Worm (Caenorhabditis elegans) whole organism, L4 larva: ENCODE data around the gene acdh-11.

Experiments
- F10B5.3 ChIP-seq: sonication (generic microtip); optimal IDR thresholded peaks from 2 replicates; lab custom pipeline; 2016; ENCODE audit warnings: mild to moderate bottlenecking, missing genetic modification characterization, missing compliant biosample characterization
- F37D6.2 ChIP-seq: sonication (generic microtip); optimal IDR thresholded peaks from 2 replicates; lab custom pipeline; 2016; ENCODE audit warnings: mild to moderate bottlenecking, missing genetic modification characterization, missing compliant biosample characterization
- R02D3.7 ChIP-seq: fragments of 150-350 bp; sonication (generic microtip); optimal IDR thresholded peaks from 3 replicates; lab custom pipeline; 2014; ENCODE audit warnings: missing biosample characterization, missing genetic modification characterization
- T20F7.1 ChIP-seq: fragments of 200-800 bp; sonication (Bioruptor generic); optimal IDR thresholded peaks from 2 replicates; lab custom pipeline; 2018; ENCODE audit warnings: mild to moderate bottlenecking, missing genetic modification characterization, missing compliant biosample characterization
- Y105C5A.15 ChIP-seq: fragments of 200-800 bp; sonication (Bioruptor generic); IDR thresholded peaks from 2 replicates; pipeline ENCODE4 v1.3.6; 2022; ENCODE audit warnings: missing genetic modification characterization, missing compliant biosample characterization
- Y48G9A.11 ChIP-seq: fragments of 200-800 bp; sonication (Bioruptor generic); IDR thresholded peaks from 2 replicates; pipeline ENCODE4 v1.3.6; 2022; ENCODE audit warnings: missing genetic modification reagents, missing genetic modification characterization, missing compliant biosample characterization
- Y75B8A.6 ChIP-seq: fragments of 200-800 bp; sonication (Bioruptor generic); IDR thresholded peaks from 2 replicates; pipeline ENCODE4 v1.3.6; 2022; ENCODE audit warnings: missing genetic modification reagents, missing genetic modification characterization, missing compliant biosample characterization
- ZK337.2 ChIP-seq: fragments of 200-800 bp; sonication (Bioruptor generic); IDR thresholded peaks from 2 replicates; pipeline ENCODE4 v1.3.6; 2022; ENCODE audit warnings: missing genetic modification reagents, missing genetic modification characterization, missing compliant biosample characterization
- ZK546.5 ChIP-seq, 2 experiments: sonication (generic microtip); optimal IDR thresholded peaks; 2 replicates each; lab custom pipeline; 2017; ENCODE audit warnings: missing biosample characterization in 2 of 2, missing genetic modification characterization in 2 of 2
- aly-2 ChIP-seq: sonication (generic microtip); optimal IDR thresholded peaks from 2 replicates; lab custom pipeline; 2018; ENCODE audit warnings: missing biosample characterization, missing genetic modification characterization
- ceh-44 ChIP-seq: fragments of 200-800 bp; sonication (Bioruptor generic); IDR thresholded peaks from 2 replicates; pipeline ENCODE4 v1.3.6; 2022; ENCODE audit warnings: missing genetic modification reagents, missing genetic modification characterization, missing compliant biosample characterization
- ces-1 ChIP-seq: fragments of 150-350 bp; sonication (generic microtip); optimal IDR thresholded peaks from 4 replicates; lab custom pipeline; 2014; ENCODE audit warnings: missing biosample characterization, missing genetic modification reagents, missing genetic modification characterization
- cey-2 ChIP-seq: sonication (generic microtip); optimal IDR thresholded peaks from 3 replicates; lab custom pipeline; 2017; ENCODE audit warnings: missing genetic modification characterization, mild to moderate bottlenecking, missing compliant biosample characterization, antibody characterized with exemption, borderline replicate concordance; ENCODE audit not compliant: insufficient read depth
- daf-19 ChIP-seq: fragments of 200-800 bp; sonication (Bioruptor generic); conservative IDR thresholded peaks from 2 replicates; pipeline ENCODE4 v1.3.6; 2022; ENCODE audit warnings: missing genetic modification characterization, missing compliant biosample characterization
- dmd-6 ChIP-seq: fragments of 200-800 bp; sonication (Bioruptor generic); IDR thresholded peaks from 2 replicates; pipeline ENCODE4 v1.3.6; 2022; ENCODE audit warnings: missing genetic modification reagents, missing genetic modification characterization, missing compliant biosample characterization
- duxl-1 ChIP-seq: sonication (generic microtip); optimal IDR thresholded peaks from 2 replicates; lab custom pipeline; 2016; ENCODE audit warnings: mild to moderate bottlenecking, missing genetic modification characterization, moderate library complexity, missing compliant biosample characterization; ENCODE audit not compliant: poor library complexity
- egl-43 ChIP-seq: fragments of 200-800 bp; sonication (Bioruptor generic); IDR thresholded peaks from 2 replicates; pipeline ENCODE4 v1.3.6; 2022; ENCODE audit warnings: missing genetic modification reagents, missing genetic modification characterization, missing compliant biosample characterization
- hif-1 ChIP-seq, 2 experiments: sonication (generic microtip); optimal IDR thresholded peaks; 2 replicates each; lab custom pipeline; 2016 to 2017; ENCODE audit warnings: missing compliant biosample characterization in 2 of 2, missing genetic modification characterization in 2 of 2, missing genetic modification reagents in 2 of 2, missing genotype in 2 of 2, mild to moderate bottlenecking in 1 of 2
- hmg-1.1 ChIP-seq: fragments of 200-800 bp; sonication (Bioruptor generic); IDR thresholded peaks from 2 replicates; pipeline ENCODE4 v1.3.6; 2022; ENCODE audit warnings: missing genetic modification reagents, missing genetic modification characterization, missing compliant biosample characterization
- lim-7 ChIP-seq: fragments of 200-800 bp; sonication (Bioruptor generic); IDR thresholded peaks from 2 replicates; pipeline ENCODE4 v1.3.6; 2022; ENCODE audit warnings: missing genetic modification characterization, missing compliant biosample characterization
- lin-13 ChIP-seq: fragments of 150-350 bp; optimal IDR thresholded peaks from 2 replicates; lab custom pipeline; 2014; ENCODE audit warnings: missing biosample characterization, missing genetic modification reagents, missing genetic modification characterization
- lin-29 ChIP-seq: fragments of 200-800 bp; sonication (Bioruptor generic); IDR thresholded peaks from 2 replicates; pipeline ENCODE4 v1.3.6; 2022; ENCODE audit warnings: missing genetic modification reagents, missing genetic modification characterization, missing compliant biosample characterization
- lin-38 ChIP-seq: fragments of 200-800 bp; sonication (Bioruptor generic); IDR thresholded peaks from 2 replicates; pipeline ENCODE4 v1.3.6; 2022; ENCODE audit warnings: missing genetic modification reagents, missing genetic modification characterization, missing compliant biosample characterization
- lsy-2 ChIP-seq, 2 experiments: fragments of 150-350 bp in 1 of 2; sonication (generic microtip) in 1 of 2; optimal IDR thresholded peaks; 2 replicates each; lab custom pipeline; 2014 to 2017; ENCODE audit warnings: missing biosample characterization in 2 of 2, missing genetic modification characterization in 2 of 2
- mdt-29 ChIP-seq: fragments of 200-800 bp; sonication (Bioruptor generic); IDR thresholded peaks from 2 replicates; pipeline ENCODE4 v1.3.6; 2022; ENCODE audit warnings: missing genetic modification reagents, missing genetic modification characterization, missing compliant biosample characterization
- mep-1 ChIP-seq: fragments of 150-350 bp; sonication (generic microtip); optimal IDR thresholded peaks from 3 replicates; lab custom pipeline; 2014; ENCODE audit warnings: missing biosample characterization, missing genetic modification characterization
- mxl-3 ChIP-seq: fragments of 200-800 bp; sonication (Bioruptor generic); optimal IDR thresholded peaks from 2 replicates; lab custom pipeline; 2018; ENCODE audit warnings: mild to moderate bottlenecking, missing genetic modification characterization, missing compliant biosample characterization
- nhr-102 ChIP-seq: sonication (generic microtip); optimal IDR thresholded peaks from 2 replicates; lab custom pipeline; 2016; ENCODE audit warnings: mild to moderate bottlenecking, missing genetic modification characterization, moderate library complexity, missing compliant biosample characterization
- nhr-111 ChIP-seq: fragments of 200-800 bp; sonication (Bioruptor generic); optimal IDR thresholded peaks from 2 replicates; lab custom pipeline; 2018; ENCODE audit warnings: mild to moderate bottlenecking, missing genetic modification characterization, missing compliant biosample characterization
- nhr-237 ChIP-seq: sonication (generic microtip); optimal IDR thresholded peaks from 2 replicates; lab custom pipeline; 2017; ENCODE audit warnings: missing biosample characterization, missing genetic modification characterization
- nhr-28 ChIP-seq: fragments of 150-350 bp; optimal IDR thresholded peaks from 2 replicates; lab custom pipeline; 2014; ENCODE audit warnings: missing biosample characterization, missing genetic modification characterization
- nhr-42 ChIP-seq: fragments of 200-800 bp; sonication (Bioruptor generic); IDR thresholded peaks from 2 replicates; pipeline ENCODE4 v1.3.6; 2022; ENCODE audit warnings: missing genetic modification characterization, missing compliant biosample characterization
- pha-4 ChIP-seq, 2 experiments: fragments of 150-350 bp in 1 of 2; fragments of 200-800 bp in 1 of 2; sonication (Bioruptor generic) in 1 of 2; IDR thresholded peaks in 1 of 2; optimal IDR thresholded peaks in 1 of 2; 2 replicates each; pipeline versions ENCODE4 v1.3.6 to Lab custom; 2014 to 2022; ENCODE audit warnings: missing genetic modification characterization in 2 of 2, missing genetic modification reagents in 2 of 2, missing biosample characterization in 1 of 2, missing compliant biosample characterization in 1 of 2
- saeg-2 ChIP-seq: fragments of 200-800 bp; sonication (Bioruptor generic); IDR thresholded peaks from 2 replicates; pipeline ENCODE4 v1.3.6; 2022; ENCODE audit warnings: missing genetic modification reagents, missing genetic modification characterization, missing compliant biosample characterization
- sdz-12 ChIP-seq: fragments of 200-800 bp; sonication (Bioruptor generic); optimal IDR thresholded peaks from 2 replicates; lab custom pipeline; 2018; ENCODE audit warnings: mild to moderate bottlenecking, missing genetic modification characterization, missing compliant biosample characterization
- set-16 ChIP-seq: fragments of 200-800 bp; sonication (Bioruptor generic); IDR thresholded peaks from 2 replicates; pipeline ENCODE4 v1.3.6; 2022; ENCODE audit warnings: missing genetic modification reagents, missing genetic modification characterization, missing compliant biosample characterization
- snpc-4 ChIP-seq: fragments of 150-350 bp; optimal IDR thresholded peaks from 2 replicates; lab custom pipeline; 2014; ENCODE audit warnings: missing biosample characterization, missing genetic modification characterization
- spr-3 ChIP-seq: fragments of 200-800 bp; sonication (Bioruptor generic); optimal IDR thresholded peaks from 2 replicates; lab custom pipeline; 2018; ENCODE audit warnings: mild to moderate bottlenecking, missing genetic modification characterization, missing compliant biosample characterization
- tag-97 ChIP-seq: fragments of 200-800 bp; sonication (Bioruptor generic); IDR thresholded peaks from 2 replicates; pipeline ENCODE4 v1.3.6; 2022; ENCODE audit warnings: missing genetic modification characterization, missing compliant biosample characterization
- unc-39 ChIP-seq: sonication (generic microtip); optimal IDR thresholded peaks from 2 replicates; lab custom pipeline; 2017; ENCODE audit warnings: missing biosample characterization, missing genetic modification characterization
- unc-62 ChIP-seq, 3 experiments: fragments of 150-350 bp in 1 of 3; sonication (generic microtip); optimal IDR thresholded peaks in 2 of 3; peaks in 1 of 3; 1 replicate in 1 of 3; 2 replicates in 2 of 3; lab custom pipeline; 2014 to 2017; ENCODE audit warnings: missing biosample characterization in 3 of 3, missing genetic modification characterization in 3 of 3, missing genetic modification reagents in 3 of 3, missing genotype in 1 of 3
- zip-11 ChIP-seq: fragments of 200-800 bp; sonication (Bioruptor generic); IDR thresholded peaks from 2 replicates; pipeline ENCODE4 v1.3.6; 2022; ENCODE audit warnings: missing genetic modification characterization, missing compliant biosample characterization

The acdh-11 gene

DNA sequence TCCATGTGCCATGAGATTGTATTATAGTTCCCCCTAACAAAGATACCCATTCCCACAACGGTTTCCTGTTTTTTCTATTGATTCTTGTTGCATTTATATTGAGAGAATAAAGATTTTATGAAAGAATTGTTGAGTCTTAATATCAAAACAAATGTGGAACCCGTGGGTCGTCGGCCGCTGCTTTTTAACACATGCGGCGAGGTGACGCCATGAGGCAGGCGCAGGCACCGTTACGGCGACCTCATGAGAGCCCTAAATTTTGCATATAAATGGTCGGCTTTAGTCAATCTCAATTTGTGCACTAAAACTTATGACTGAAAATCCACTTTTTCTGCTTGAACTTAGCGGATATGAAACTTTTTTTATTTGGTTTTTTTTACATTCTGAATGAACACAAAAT is 28.5 kb upstream of the acdh-11 start (continued):
- TF ChIP-seq hif-1 (tag; optimal IDR thresholded peaks at IDR 0.05; lab: Kevin White, UChicago): peak in 1 of 2 experiments; percentile 18
- TF ChIP-seq nhr-28 (tag; lab: Kevin White, UChicago): peak; percentile 2
- no peak for TF ChIP-seq F37D6.2
- TF ChIP-seq mxl-3: peak; percentile 32
- TF ChIP-seq nhr-42: peak; percentile 46; the same call in 1 of the 2 replicates
- no peak for TF ChIP-seq ZK546.5 (tag; optimal IDR thresholded peaks at IDR 0.05; lab: Kevin White, UChicago)
- no peak for TF ChIP-seq Y48G9A.11 (GFP tag; lab: Robert Waterston, UW)
- no peak for TF ChIP-seq saeg-2 (GFP tag; lab: Robert Waterston, UW)
- TF ChIP-seq aly-2 (tag; lab: Kevin White, UChicago): no peak
- no peak for TF ChIP-seq pha-4 (GFP tag; IDR thresholded peaks at IDR 0.05; lab: Robert Waterston, UW)
- TF ChIP-seq pha-4 (tag; optimal IDR thresholded peaks at IDR 0.05; lab: Kevin White, UChicago): no peak
- no peak for TF ChIP-seq Y105C5A.15 (GFP tag; lab: Robert Waterston, UW)
- TF ChIP-seq spr-3 (GFP tag; lab: Kevin White, UChicago): no peak
- TF ChIP-seq nhr-102 (tag; lab: Kevin White, UChicago): peak; percentile 14
- TF ChIP-seq lin-38 (GFP tag; lab: Robert Waterston, UW): 0 out of 2 replicates have a peak, but pooled peaks have one; percentile 36
- TF ChIP-seq lim-7: no peak
- no peak for TF ChIP-seq zip-11 (GFP tag; lab: Robert Waterston, UW)
- TF ChIP-seq unc-39 (tag; lab: Kevin White, UChicago): no peak
- no peak for TF ChIP-seq cey-2 (tag; lab: Kevin White, UChicago)
- no peak for TF ChIP-seq snpc-4 (tag; lab: Kevin White, UChicago)
- 0 out of 2 replicates have a peak, but pooled peaks have one; percentile 61 for TF ChIP-seq Y75B8A.6 (GFP tag; lab: Robert Waterston, UW)
- TF ChIP-seq ceh-44 (GFP tag; lab: Robert Waterston, UW): no peak
- no peak for TF ChIP-seq mep-1 (tag; lab: Kevin White, UChicago)
- TF ChIP-seq egl-43 (GFP tag; lab: Robert Waterston, UW): 0 out of 2 replicates have a peak, but pooled peaks have one; percentile 34
- TF ChIP-seq duxl-1 (tag; lab: Kevin White, UChicago): peak; percentile 14
- TF ChIP-seq lin-13: no peak
- no peak for TF ChIP-seq ZK337.2
- no peak for TF ChIP-seq nhr-111 (GFP tag; lab: Kevin White, UChicago)
- TF ChIP-seq, all 104 proteins: peak for 16

- TF ChIP-seq unc-62 (GFP tag; optimal IDR thresholded peaks at IDR 0.05 in 1 of 2; lab: Kevin White, UChicago) (peak in 1 of 2 experiments; percentile 44), unc-62 (tag; optimal IDR thresholded peaks at IDR 0.05; lab: Kevin White, UChicago) (no peak), R02D3.7 (tag; lab: Kevin White, UChicago) (no peak), set-16 (GFP tag; lab: Robert Waterston, UW) (peak; percentile 67), aly-2 (tag; lab: Kevin White, UChicago) (no peak), nhr-237 (tag; lab: Kevin White, UChicago) (no peak), lsy-2 (tag; optimal IDR thresholded peaks at IDR 0.05; lab: Kevin White, UChicago) (no peak)
These were observed 27.3 kb upstream of the acdh-11 start, which contains the start of gene nlp-68 for ce11 chrIII:10538757-10539213. nlp-68 (minus strand) TSS chrIII:10539163.

- no peak for TF ChIP-seq unc-62 (GFP tag; optimal IDR thresholded peaks at IDR 0.05 in 1 of 2; lab: Kevin White, UChicago)
- no peak for TF ChIP-seq unc-62 (tag; optimal IDR thresholded peaks at IDR 0.05; lab: Kevin White, UChicago)
- TF ChIP-seq F10B5.3: no peak
- TF ChIP-seq ces-1: no peak
- no peak for TF ChIP-seq lim-7
- TF ChIP-seq daf-19 (GFP tag; lab: Robert Waterston, UW): no peak
- no peak for TF ChIP-seq lin-38 (GFP tag; lab: Robert Waterston, UW)
- TF ChIP-seq mep-1 (tag; lab: Kevin White, UChicago): no peak
- no peak for TF ChIP-seq tag-97 (GFP tag; lab: Robert Waterston, UW)
- TF ChIP-seq hmg-1.1 (GFP tag; lab: Robert Waterston, UW): no peak
- no peak for TF ChIP-seq lin-29 (GFP tag; lab: Robert Waterston, UW)
- no peak for TF ChIP-seq aly-2 (tag; lab: Kevin White, UChicago)
- no peak for TF ChIP-seq dmd-6 (GFP tag; lab: Robert Waterston, UW)
- no peak for TF ChIP-seq T20F7.1 (GFP tag; lab: Kevin White, UChicago)
- TF ChIP-seq mdt-29 (GFP tag; lab: Robert Waterston, UW): no peak
- no peak for TF ChIP-seq sdz-12 (GFP tag; lab: Kevin White, UChicago)
- no peak for TF ChIP-seq ceh-44 (GFP tag; lab: Robert Waterston, UW)
These were observed 13.1 kb upstream of the acdh-11 start, which contains the start of gene T21C12.8 for ce11 chrIII:10552929-10553328. T21C12.8 (minus strand) TSS chrIII:10553029.
